Worm (Caenorhabditis elegans) whole organism, L2 larva: Measurements from ENCODE around the gene twk-23.

Source experiments
- ama-1 ChIP-seq: fragments of 150-350 bp; optimal IDR thresholded peaks from 2 replicates; lab custom pipeline; 2018; ENCODE audit warnings: inconsistent platforms
- lin-13 ChIP-seq: fragments of 150-350 bp; optimal IDR thresholded peaks from 2 replicates; lab custom pipeline; 2014; ENCODE audit warnings: missing biosample characterization, missing genetic modification reagents, missing genetic modification characterization

DNA sequence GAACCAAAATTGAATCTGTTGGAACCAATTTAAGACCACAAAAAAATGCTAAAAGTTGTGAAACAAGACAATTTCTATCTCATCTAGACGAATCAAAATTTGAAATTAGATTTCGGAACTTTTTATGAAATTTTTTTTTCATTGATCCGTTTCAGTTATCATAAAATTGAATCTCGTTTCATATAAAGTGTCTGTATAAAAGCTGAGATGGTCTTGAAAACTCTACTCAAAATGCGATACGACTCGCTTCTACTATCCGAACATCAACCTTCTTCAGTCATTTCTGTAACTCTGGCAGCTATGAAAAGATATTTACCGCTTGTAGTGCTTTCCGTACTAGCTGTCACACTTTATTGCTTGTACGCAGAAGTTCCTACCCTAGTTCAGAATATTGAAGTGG, 32.9 kb downstream of the twk-23 start, which contains the start of gene ZK1086.3:
- TF ChIP-seq lin-13 (GFP tag; lab: Kevin White, UChicago) (no peak), ama-1 (no peak)
